Worm (Caenorhabditis elegans): ENCODE measurements around the gene cyp-13A10.

DNA sequence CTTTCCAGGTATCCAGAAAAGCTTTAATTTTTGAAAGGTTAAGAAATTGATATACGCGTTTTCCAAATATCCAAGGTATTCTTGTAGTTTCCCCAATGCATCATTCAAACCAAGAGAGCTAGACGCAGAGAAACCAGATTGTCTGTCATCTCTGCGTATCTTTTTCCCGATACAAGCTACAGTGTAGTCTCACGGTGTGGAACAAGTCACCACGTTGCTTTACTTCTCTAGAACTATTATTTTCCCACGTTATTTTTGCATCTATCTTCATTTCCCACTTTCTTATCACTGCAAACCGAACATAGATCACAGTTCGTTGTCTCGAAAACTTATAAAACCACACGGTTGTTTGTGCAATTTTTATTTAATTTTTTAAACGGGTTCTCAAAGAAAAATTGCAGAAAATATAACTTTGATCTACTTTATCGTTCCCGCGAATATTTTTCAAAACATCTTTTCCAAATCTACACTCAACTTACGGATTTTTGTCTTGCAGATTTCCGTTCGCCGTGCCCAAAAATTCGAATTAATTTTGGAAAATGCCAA, 6.4 kb downstream of the cyp-13A10 start, which contains the start of gene gstk-1:
- TF ChIP-seq elt-3 (tag; optimal IDR thresholded peaks at IDR 0.05) (no peak), nhr-11 (tag; optimal IDR thresholded peaks at IDR 0.05) (no peak), egl-5 (tag; optimal IDR thresholded peaks at IDR 0.05) (no peak), fos-1 (tag; optimal IDR thresholded peaks at IDR 0.05) (no peak), egl-27 (tag; optimal IDR thresholded peaks at IDR 0.05) (no peak), snpc-4 (tag; optimal IDR thresholded peaks at IDR 0.05) (no peak), nhr-67 (tag; optimal IDR thresholded peaks at IDR 0.05) (no peak), ztf-11 (tag; optimal IDR thresholded peaks at IDR 0.05) (no peak), ztf-4 (tag; optimal IDR thresholded peaks at IDR 0.05) (no peak), pqm-1 (tag; optimal IDR thresholded peaks at IDR 0.05) (peak; percentile 74), ceh-28 (tag; optimal IDR thresholded peaks at IDR 0.05) (no peak), zag-1 (tag; optimal IDR thresholded peaks at IDR 0.05) (no peak)

All from whole organism, L3 larva.